Worm (Caenorhabditis elegans): Measurements from ENCODE around the gene srh-68.

ce11 chrII:12494067-12494477 lies 13.1 kb upstream of the srh-68 start:
- no peak for TF ChIP-seq ama-1 (optimal IDR thresholded peaks at IDR 0.05)
- no peak for TF ChIP-seq tbx-2 (tag; optimal IDR thresholded peaks at IDR 0.05)
- no peak for TF ChIP-seq fax-1 (tag; optimal IDR thresholded peaks at IDR 0.05)
- TF ChIP-seq unc-3 (GFP tag; conservative IDR thresholded peaks at IDR 0.05) = no peak
- TF ChIP-seq unc-3 (tag; optimal IDR thresholded peaks at IDR 0.05) = no peak
- TF ChIP-seq dve-1 (tag; optimal IDR thresholded peaks at IDR 0.05) = no peak
- TF ChIP-seq dmd-4 (tag; optimal IDR thresholded peaks at IDR 0.05; ENCODE audit: borderline replicate concordance) = no peak

Measured in whole organism, late embryonic.